Fruit fly (Drosophila melanogaster): ENCODE data around the gene GXIVsPLA2.

Gene GXIVsPLA2

dm6 chr3L:15954784-15955427 is at the start of gene GXIVsPLA2, which contains the start of gene Pka-C3:
TSS of gene GXIVsPLA2 (plus strand) at chr3L:15955096.
TSS of gene Pka-C3 (minus strand) at chr3L:15954797.
- TF ChIP-seq dsf (GFP tag; optimal IDR thresholded peaks at IDR 0.05; ENCODE audit: borderline replicate concordance) (no peak), Myc (optimal IDR thresholded peaks at IDR 0.05) (peak; percentile 61)

DNA sequence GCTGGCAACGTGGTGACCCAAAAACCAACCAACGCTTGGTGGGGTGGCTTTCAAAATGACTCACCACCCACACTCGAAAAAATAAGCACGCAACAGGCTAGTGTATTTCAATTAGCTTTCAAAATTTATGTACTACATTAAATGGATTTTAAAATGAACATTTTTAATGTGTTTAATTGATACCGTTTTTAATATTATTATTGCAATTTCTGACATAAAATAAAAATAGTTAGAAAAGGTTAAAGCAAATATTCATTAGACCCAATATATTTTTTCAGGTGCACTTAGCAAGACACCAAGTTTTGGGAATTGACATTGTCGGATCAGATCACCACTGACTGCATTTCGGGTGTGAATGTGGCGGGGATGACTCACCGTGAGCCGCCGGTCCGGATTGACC is 48.6 kb upstream of the GXIVsPLA2 start:
- TF ChIP-seq Vsx2 (GFP tag; optimal IDR thresholded peaks at IDR 0.05; ENCODE audit: partially characterized antibody) (no peak), Mio (GFP tag; optimal IDR thresholded peaks at IDR 0.05) (no peak), Rel (GFP tag; optimal IDR thresholded peaks at IDR 0.05) (no peak), Rel (tag; optimal IDR thresholded peaks at IDR 0.05) (no peak), tai (GFP tag; optimal IDR thresholded peaks at IDR 0.05) (no peak), h (GFP tag; optimal IDR thresholded peaks at IDR 0.05) (no peak), lola (GFP tag; optimal IDR thresholded peaks at IDR 0.05) (no peak), Dif (GFP tag; optimal IDR thresholded peaks at IDR 0.05; ENCODE audit: partially characterized antibody) (no peak), psq (GFP tag; optimal IDR thresholded peaks at IDR 0.05) (no peak), br (GFP tag; optimal IDR thresholded peaks at IDR 0.05) (no peak), Jra (GFP tag; optimal IDR thresholded peaks at IDR 0.05) (no peak), Abd-B (GFP tag; optimal IDR thresholded peaks at IDR 0.05) (no peak), sv (GFP tag; optimal IDR thresholded peaks at IDR 0.05) (no peak), foxo (GFP tag; optimal IDR thresholded peaks at IDR 0.05) (no peak), HLH106 (tag; optimal IDR thresholded peaks at IDR 0.05) (no peak), brk (GFP tag; optimal IDR thresholded peaks at IDR 0.05) (no peak), dmrt93B (GFP tag; optimal IDR thresholded peaks at IDR 0.05) (no peak), OdsH (GFP tag; optimal IDR thresholded peaks at IDR 0.05) (no peak), Myc (optimal IDR thresholded peaks at IDR 0.05) (no peak), sage (GFP tag; optimal IDR thresholded peaks at IDR 0.05) (no peak), ey (GFP tag; optimal IDR thresholded peaks at IDR 0.05) (no peak)

DNA sequence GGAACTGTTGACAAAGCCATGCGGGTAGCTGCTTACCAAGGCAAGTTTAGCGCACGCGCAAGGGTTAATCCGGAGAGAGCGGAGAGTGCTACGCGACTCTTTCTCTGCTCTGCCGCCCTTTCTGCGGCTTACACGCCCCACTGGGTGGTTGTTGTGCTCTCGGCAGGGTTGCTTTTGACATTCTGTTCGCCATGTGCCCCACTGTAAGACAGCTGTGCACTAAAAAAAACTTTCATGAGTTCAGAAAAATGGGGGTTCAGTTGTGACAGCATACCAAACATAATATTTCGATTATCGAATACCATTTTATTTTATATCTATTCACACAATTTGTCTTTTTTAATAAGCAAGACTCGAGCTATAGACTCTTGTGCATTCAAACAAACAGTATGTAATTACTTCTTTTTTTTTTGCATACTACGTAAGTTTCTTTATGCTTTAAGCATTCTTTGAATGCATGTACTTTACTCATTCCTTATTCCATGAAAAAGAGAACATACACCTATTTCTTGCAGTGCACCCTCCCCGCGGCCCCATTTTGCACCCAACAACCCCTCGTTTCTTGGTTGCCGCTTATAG is 33.8 kb upstream of the GXIVsPLA2 start:
- TF ChIP-seq pan (optimal IDR thresholded peaks at IDR 0.05) (no peak), Mio (GFP tag; optimal IDR thresholded peaks at IDR 0.05) (no peak), lola (GFP tag; optimal IDR thresholded peaks at IDR 0.05) (no peak), Myc (optimal IDR thresholded peaks at IDR 0.05) (no peak), h (GFP tag; optimal IDR thresholded peaks at IDR 0.05) (no peak), sage (GFP tag; optimal IDR thresholded peaks at IDR 0.05) (no peak), GATAd (GFP tag; optimal IDR thresholded peaks at IDR 0.05) (no peak), Hnf4 (GFP tag; optimal IDR thresholded peaks at IDR 0.05) (no peak), rgr (GFP tag; optimal IDR thresholded peaks at IDR 0.05) (no peak), fru (GFP tag; optimal IDR thresholded peaks at IDR 0.05) (peak; percentile 20), CG32264 (GFP tag; optimal IDR thresholded peaks at IDR 0.05) (no peak), foxo (GFP tag; optimal IDR thresholded peaks at IDR 0.05) (peak in 1 of 2 experiments; percentile 32), Sp1 (GFP tag; optimal IDR thresholded peaks at IDR 0.05) (peak; percentile 26), usp (GFP tag; optimal IDR thresholded peaks at IDR 0.05) (no peak), Abd-B (GFP tag; optimal IDR thresholded peaks at IDR 0.05) (no peak)

- TF ChIP-seq Hr83 (GFP tag; optimal IDR thresholded peaks at IDR 0.05; ENCODE audit: poor library complexity, severe bottlenecking) (no peak), usp (GFP tag; optimal IDR thresholded peaks at IDR 0.05) (no peak), Sp1 (GFP tag; optimal IDR thresholded peaks at IDR 0.05) (peak; percentile 13), HLH106 (tag; optimal IDR thresholded peaks at IDR 0.05) (peak; percentile 12), h (GFP tag; optimal IDR thresholded peaks at IDR 0.05) (peak; percentile 27), rgr (GFP tag; optimal IDR thresholded peaks at IDR 0.05) (peak; percentile 10), Dif (GFP tag; optimal IDR thresholded peaks at IDR 0.05; ENCODE audit: partially characterized antibody) (no peak), psq (GFP tag; optimal IDR thresholded peaks at IDR 0.05) (no peak), fru (GFP tag; optimal IDR thresholded peaks at IDR 0.05) (peak; percentile 14), Hr78 (GFP tag; optimal IDR thresholded peaks at IDR 0.05) (no peak), lola (GFP tag; optimal IDR thresholded peaks at IDR 0.05) (no peak)
Measured at dm6 chr3L:15923352-15923751, 31.5 kb upstream of the GXIVsPLA2 start.

- TF ChIP-seq Sp1 (GFP tag; optimal IDR thresholded peaks at IDR 0.05) (no peak), jim (GFP tag; optimal IDR thresholded peaks at IDR 0.05) (no peak), usp (GFP tag; optimal IDR thresholded peaks at IDR 0.05) (no peak), lola (GFP tag; optimal IDR thresholded peaks at IDR 0.05) (no peak), HLH106 (tag; optimal IDR thresholded peaks at IDR 0.05) (no peak), Dfd (GFP tag; optimal IDR thresholded peaks at IDR 0.05) (peak; percentile 57), Vsx2 (GFP tag; optimal IDR thresholded peaks at IDR 0.05; ENCODE audit: partially characterized antibody) (no peak)
Measured at dm6 chr3L:15924319-15924718, 30.6 kb upstream of the GXIVsPLA2 start.
